Fruit fly (Drosophila melanogaster) whole organism, prepupa: Measurements from ENCODE around the gene CG6418.

ENCODE experiments used
- CG10669 ChIP-seq: fragments of 200-800 bp; sonication (Bioruptor generic); optimal IDR thresholded peaks from 3 replicates; lab custom pipeline; 2018; ENCODE audit warnings: missing biosample characterization, mild to moderate bottlenecking, missing genetic modification characterization, moderate library complexity
- CG11294 ChIP-seq: fragments of 200-800 bp; sonication (Bioruptor generic); IDR thresholded peaks from 2 replicates; pipeline ENCODE4 v1.3.6; 2022; ENCODE audit warnings: missing biosample characterization, missing genetic modification characterization
- CG11762 ChIP-seq: fragments of 200-800 bp; sonication (Bioruptor generic); optimal IDR thresholded peaks from 3 replicates; lab custom pipeline; 2016; ENCODE audit warnings: missing biosample characterization, missing genetic modification characterization; ENCODE audit not compliant: insufficient read depth
- CG11902 ChIP-seq: fragments of 200-800 bp; sonication (Bioruptor generic); optimal IDR thresholded peaks from 3 replicates; lab custom pipeline; 2016; ENCODE audit warnings: missing biosample characterization, missing genetic modification characterization
- CG15336 ChIP-seq: fragments of 200-800 bp; sonication (Bioruptor generic); IDR thresholded peaks from 2 replicates; pipeline ENCODE4 v1.3.6; 2022; ENCODE audit warnings: missing biosample characterization, missing genetic modification characterization
- CG1621 ChIP-seq: fragments of 200-800 bp; sonication (Bioruptor generic); optimal IDR thresholded peaks from 3 replicates; lab custom pipeline; 2018; ENCODE audit warnings: missing biosample characterization, mild to moderate bottlenecking, missing genetic modification characterization
- CG16779 ChIP-seq: fragments of 200-800 bp; sonication (Bioruptor generic); optimal IDR thresholded peaks from 3 replicates; lab custom pipeline; 2017; ENCODE audit warnings: missing biosample characterization, mild to moderate bottlenecking, missing genetic modification characterization
- CG31627 ChIP-seq: fragments of 200-800 bp; sonication (Bioruptor generic); optimal IDR thresholded peaks from 3 replicates; lab custom pipeline; 2016; ENCODE audit warnings: missing biosample characterization, missing genetic modification characterization
- CG32006 ChIP-seq: fragments of 200-800 bp; sonication (Bioruptor generic); optimal IDR thresholded peaks from 3 replicates; lab custom pipeline; 2017; ENCODE audit warnings: missing biosample characterization, mild to moderate bottlenecking, missing genetic modification characterization
- CG34406 ChIP-seq: fragments of 200-800 bp; sonication (Bioruptor generic); optimal IDR thresholded peaks from 3 replicates; lab custom pipeline; 2016; ENCODE audit warnings: missing biosample characterization, missing genetic modification characterization
- CG4318 ChIP-seq: fragments of 200-800 bp; sonication (Bioruptor generic); optimal IDR thresholded peaks from 3 replicates; lab custom pipeline; 2017; ENCODE audit warnings: missing biosample characterization, mild to moderate bottlenecking, missing genetic modification characterization
- CG6163 ChIP-seq: fragments of 200-800 bp; sonication (Bioruptor generic); IDR thresholded peaks from 3 replicates; pipeline ENCODE4 v1.3.6; 2022; ENCODE audit warnings: missing biosample characterization, missing genetic modification characterization
- CG6276 ChIP-seq: fragments of 200-800 bp; sonication (Bioruptor generic); optimal IDR thresholded peaks from 2 replicates; lab custom pipeline; 2017; ENCODE audit warnings: missing biosample characterization, mild to moderate bottlenecking, missing genetic modification characterization
- CG6792 ChIP-seq: fragments of 200-800 bp; sonication (Bioruptor generic); optimal IDR thresholded peaks from 3 replicates; lab custom pipeline; 2016; ENCODE audit warnings: missing biosample characterization, missing genetic modification characterization
- CG6808 ChIP-seq: fragments of 200-800 bp; sonication (Bioruptor generic); optimal IDR thresholded peaks from 3 replicates; lab custom pipeline; 2017; ENCODE audit warnings: missing biosample characterization, missing genetic modification characterization, mild to moderate bottlenecking, moderate library complexity, missing genetic modification reagents
- CG6854 ChIP-seq: fragments of 200-800 bp; sonication (Bioruptor generic); optimal IDR thresholded peaks from 2 replicates; lab custom pipeline; 2017; ENCODE audit warnings: missing biosample characterization, mild to moderate bottlenecking, missing genetic modification characterization
- CG7368 ChIP-seq: fragments of 200-800 bp; sonication (Bioruptor generic); optimal IDR thresholded peaks from 3 replicates; lab custom pipeline; 2016; ENCODE audit warnings: missing biosample characterization, missing genetic modification characterization
- CG8119 ChIP-seq: fragments of 200-800 bp; sonication (Bioruptor generic); IDR thresholded peaks from 3 replicates; pipeline ENCODE4 v1.3.6; 2022; ENCODE audit warnings: missing biosample characterization, missing genetic modification characterization
- CG8319 ChIP-seq: fragments of 200-800 bp; sonication (Bioruptor generic); optimal IDR thresholded peaks from 3 replicates; lab custom pipeline; 2016; ENCODE audit warnings: missing biosample characterization, missing genetic modification characterization
- CG8632 ChIP-seq: fragments of 200-800 bp; sonication (Bioruptor generic); optimal IDR thresholded peaks from 3 replicates; lab custom pipeline; 2016; ENCODE audit warnings: missing biosample characterization, missing genetic modification characterization
- Eip75B ChIP-seq: fragments of 200-800 bp; sonication (Bioruptor generic); optimal IDR thresholded peaks from 3 replicates; lab custom pipeline; 2016; ENCODE audit warnings: missing biosample characterization, missing genetic modification characterization
- Eip93F ChIP-seq: fragments of 200-800 bp; sonication (Bioruptor generic); optimal IDR thresholded peaks from 2 replicates; lab custom pipeline; 2016; ENCODE audit warnings: missing biosample characterization, mild to moderate bottlenecking, missing genetic modification characterization
- Ets21C ChIP-seq: fragments of 200-800 bp; sonication (Bioruptor generic); optimal IDR thresholded peaks from 3 replicates; lab custom pipeline; 2016; ENCODE audit warnings: missing biosample characterization, missing genetic modification characterization
- Ets96B ChIP-seq: fragments of 200-800 bp; optimal IDR thresholded peaks from 2 replicates; lab custom pipeline; 2019; ENCODE audit warnings: missing biosample characterization, mild to moderate bottlenecking, missing genetic modification characterization, moderate library complexity
- Hr38 ChIP-seq: sonication (Bioruptor generic); optimal IDR thresholded peaks from 2 replicates; lab custom pipeline; 2016; ENCODE audit warnings: missing biosample characterization, missing genetic modification characterization
- Hr39 ChIP-seq: fragments of 200-800 bp; sonication (Bioruptor generic); optimal IDR thresholded peaks from 2 replicates; lab custom pipeline; 2016; ENCODE audit warnings: missing biosample characterization, missing genetic modification characterization
- Hr4 ChIP-seq: fragments of 200-800 bp; sonication (Bioruptor generic); optimal IDR thresholded peaks from 3 replicates; lab custom pipeline; 2016; ENCODE audit warnings: missing biosample characterization, missing genetic modification characterization
- Lpt ChIP-seq: fragments of 200-800 bp; sonication (Bioruptor generic); optimal IDR thresholded peaks from 3 replicates; lab custom pipeline; 2016; ENCODE audit warnings: missing biosample characterization, missing genetic modification characterization
- Met ChIP-seq: fragments of 200-800 bp; sonication (Bioruptor generic); optimal IDR thresholded peaks from 3 replicates; lab custom pipeline; 2016; ENCODE audit warnings: missing biosample characterization, missing genetic modification characterization
- OdsH ChIP-seq: fragments of 200-800 bp; sonication (Bioruptor generic); optimal IDR thresholded peaks from 3 replicates; lab custom pipeline; 2016; ENCODE audit warnings: missing biosample characterization, missing genetic modification characterization
- Smox ChIP-seq: fragments of 200-800 bp; sonication (Bioruptor generic); optimal IDR thresholded peaks from 3 replicates; lab custom pipeline; 2016; ENCODE audit warnings: missing biosample characterization, missing genetic modification characterization
- Sox102F ChIP-seq: fragments of 200-800 bp; sonication (Bioruptor generic); optimal IDR thresholded peaks from 2 replicates; lab custom pipeline; 2016; ENCODE audit warnings: missing biosample characterization, mild to moderate bottlenecking, missing genetic modification characterization
- Sox14 ChIP-seq: fragments of 200-800 bp; sonication (Bioruptor generic); optimal IDR thresholded peaks from 3 replicates; lab custom pipeline; 2016; ENCODE audit warnings: missing biosample characterization, missing genetic modification characterization
- Sox15 ChIP-seq: fragments of 200-800 bp; sonication (Bioruptor generic); optimal IDR thresholded peaks from 3 replicates; lab custom pipeline; 2016; ENCODE audit warnings: missing biosample characterization, missing genetic modification characterization
- achi ChIP-seq: fragments of 200-800 bp; sonication (Bioruptor generic); optimal IDR thresholded peaks from 3 replicates; lab custom pipeline; 2016; ENCODE audit warnings: missing biosample characterization, missing genetic modification characterization
- acj6 ChIP-seq: fragments of 200-800 bp; sonication (Bioruptor generic); optimal IDR thresholded peaks from 3 replicates; lab custom pipeline; 2016; ENCODE audit warnings: missing biosample characterization, missing genetic modification characterization
- cyc ChIP-seq: fragments of 200-800 bp; sonication (Bioruptor generic); optimal IDR thresholded peaks from 3 replicates; lab custom pipeline; 2016; ENCODE audit warnings: missing biosample characterization, missing genetic modification characterization
- dac ChIP-seq: fragments of 200-800 bp; sonication (Bioruptor generic); optimal IDR thresholded peaks from 2 replicates; lab custom pipeline; 2017; ENCODE audit warnings: missing biosample characterization, mild to moderate bottlenecking, missing genetic modification characterization
- dsx ChIP-seq: fragments of 200-800 bp; optimal IDR thresholded peaks from 3 replicates; lab custom pipeline; 2019; ENCODE audit warnings: missing biosample characterization, mild to moderate bottlenecking, missing genetic modification characterization, moderate library complexity; ENCODE audit not compliant: poor library complexity, severe bottlenecking
- eg ChIP-seq: fragments of 200-800 bp; sonication (Bioruptor generic); IDR thresholded peaks from 3 replicates; pipeline ENCODE4 v1.3.6; 2022; ENCODE audit warnings: missing biosample characterization, missing genetic modification characterization
- esn ChIP-seq: fragments of 200-800 bp; sonication (Bioruptor generic); optimal IDR thresholded peaks from 2 replicates; lab custom pipeline; 2016; ENCODE audit warnings: missing biosample characterization, mild to moderate bottlenecking, missing genetic modification characterization, moderate library complexity
- fd59A ChIP-seq: fragments of 200-800 bp; sonication (Bioruptor generic); optimal IDR thresholded peaks from 2 replicates; lab custom pipeline; 2017; ENCODE audit warnings: missing biosample characterization, mild to moderate bottlenecking, missing genetic modification characterization, missing genetic modification reagents
- fd85E ChIP-seq: fragments of 200-800 bp; sonication (Bioruptor generic); optimal IDR thresholded peaks from 3 replicates; lab custom pipeline; 2016; ENCODE audit warnings: missing biosample characterization, missing genetic modification characterization
- fkh ChIP-seq: fragments of 200-800 bp; sonication (Bioruptor generic); optimal IDR thresholded peaks from 3 replicates; lab custom pipeline; 2017; ENCODE audit warnings: missing biosample characterization, mild to moderate bottlenecking, missing genetic modification characterization, moderate library complexity
- net ChIP-seq: fragments of 200-800 bp; sonication (Bioruptor generic); optimal IDR thresholded peaks from 3 replicates; lab custom pipeline; 2016; ENCODE audit warnings: missing biosample characterization, missing genetic modification characterization
- pdm3 ChIP-seq: fragments of 200-800 bp; sonication (Bioruptor generic); optimal IDR thresholded peaks from 3 replicates; lab custom pipeline; 2016; ENCODE audit warnings: missing biosample characterization, missing genetic modification characterization
- salr ChIP-seq, 2 experiments: fragments of 200-800 bp; sonication (Bioruptor generic); optimal IDR thresholded peaks; 3 replicates each; lab custom pipeline; 2016 to 2018; ENCODE audit warnings: missing biosample characterization in 2 of 2, missing genetic modification characterization in 2 of 2, mild to moderate bottlenecking in 1 of 2
- spab ChIP-seq: fragments of 200-800 bp; sonication (Bioruptor generic); optimal IDR thresholded peaks from 2 replicates; lab custom pipeline; 2017; ENCODE audit warnings: missing biosample characterization, mild to moderate bottlenecking, missing genetic modification characterization, missing genetic modification reagents
- ss ChIP-seq, 2 experiments: fragments of 200-800 bp; sonication (Bioruptor generic); optimal IDR thresholded peaks; 2 replicates in 1 of 2; 3 replicates in 1 of 2; lab custom pipeline; 2017 to 2018; ENCODE audit warnings: mild to moderate bottlenecking in 2 of 2, missing biosample characterization in 2 of 2, missing genetic modification characterization in 2 of 2, moderate library complexity in 1 of 2
- svp ChIP-seq: fragments of 200-800 bp; sonication (Bioruptor generic); peaks from one replicate; lab custom pipeline; 2016; ENCODE audit warnings: missing biosample characterization, missing genetic modification characterization
- topi ChIP-seq: fragments of 200-800 bp; sonication (Bioruptor generic); optimal IDR thresholded peaks from 3 replicates; lab custom pipeline; 2016; ENCODE audit warnings: missing biosample characterization, missing genetic modification characterization
- vri ChIP-seq: fragments of 200-800 bp; sonication (Bioruptor generic); optimal IDR thresholded peaks from 3 replicates; lab custom pipeline; 2016; ENCODE audit warnings: missing biosample characterization, mild to moderate bottlenecking, missing genetic modification characterization

The CG6418 gene

dm6 chr3L:10903449-10903848 lies 24.6 kb upstream of the CG6418 start:
- TF ChIP-seq acj6 (GFP tag; lab: Kevin White, UChicago) (peak; percentile 23), Hr4 (GFP tag; lab: Kevin White, UChicago) (peak; percentile 22), CG4318 (GFP tag; lab: Kevin White, UChicago) (peak; percentile 54), fd85E (no peak), ss (GFP tag; optimal IDR thresholded peaks at IDR 0.05; lab: Kevin White, UChicago) (no peak), CG6808 (GFP tag; lab: Kevin White, UChicago) (no peak), vri (GFP tag; lab: Kevin White, UChicago) (no peak), CG8319 (no peak), Hr38 (no peak), CG32006 (peak; percentile 76), CG6276 (GFP tag; lab: Kevin White, UChicago) (peak; percentile 61), CG11294 (GFP tag; lab: Robert Waterston, UW) (no peak), achi (GFP tag; lab: Kevin White, UChicago) (peak; percentile 4), esn (GFP tag; lab: Kevin White, UChicago) (peak; percentile 27), cyc (GFP tag; lab: Kevin White, UChicago) (peak; percentile 6), CG31627 (GFP tag; lab: Kevin White, UChicago) (no peak), Sox102F (GFP tag; lab: Kevin White, UChicago) (no peak), net (no peak), Smox (GFP tag; lab: Kevin White, UChicago) (no peak), pdm3 (GFP tag; lab: Kevin White, UChicago) (no peak), Sox14 (GFP tag; lab: Kevin White, UChicago) (no peak), spab (no peak), Eip93F (GFP tag; lab: Kevin White, UChicago) (no peak), OdsH (peak; percentile 32), Eip75B (no peak), CG6854 (no peak), fkh (GFP tag; lab: Kevin White, UChicago) (no peak), svp (GFP tag; lab: Kevin White, UChicago) (peak; percentile 68), CG15336 (GFP tag; lab: Robert Waterston, UW) (no peak; the same call in none of the 2 replicates), dsx (GFP tag; lab: Kevin White, UChicago) (no peak), CG16779 (tag; lab: Kevin White, UChicago) (peak; percentile 13), Met (no peak), CG8632 (no peak), CG6163 (GFP tag; lab: Robert Waterston, UW) (no peak; the same call in 2 of the 3 replicates), CG10669 (GFP tag; lab: Kevin White, UChicago) (peak; percentile 12), eg (GFP tag; lab: Robert Waterston, UW) (0 out of 3 replicates have a peak, but pooled peaks have one; percentile 30), Hr39 (GFP tag; lab: Kevin White, UChicago) (no peak), salr (GFP tag; optimal IDR thresholded peaks at IDR 0.05; lab: Kevin White, UChicago) (peak in 1 of 2 experiments; percentile 37), Ets96B (tag; lab: Kevin White, UChicago) (peak; percentile 11), CG11762 (GFP tag; lab: Kevin White, UChicago) (no peak), CG1621 (tag; lab: Kevin White, UChicago) (no peak), topi (peak; percentile 31), CG11902 (no peak), fd59A (GFP tag; lab: Kevin White, UChicago) (no peak), CG8119 (GFP tag; lab: Robert Waterston, UW) (peak; percentile 53; the same call in 2 of the 3 replicates), CG7368 (GFP tag; lab: Kevin White, UChicago) (no peak), Sox15 (GFP tag; lab: Kevin White, UChicago) (no peak), CG6792 (GFP tag; lab: Kevin White, UChicago) (no peak), CG34406 (GFP tag; lab: Kevin White, UChicago) (no peak), dac (GFP tag; lab: Kevin White, UChicago) (peak; percentile 16), Lpt (peak; percentile 13), Ets21C (no peak)
